Fruit fly (Drosophila melanogaster) Kc167 (cell line): ENCODE measurements around the gene CG9029.

Experiments used
- Myc ChIP-seq: fragments of >200 bp; optimal IDR thresholded peaks from 2 replicates; lab custom pipeline; 2017; ENCODE audit warnings: missing external identifiers
- Sin3A ChIP-seq: fragments of >200 bp; optimal IDR thresholded peaks from 2 replicates; lab custom pipeline; 2018; ENCODE audit warnings: missing external identifiers
- h ChIP-seq: fragments of >200 bp; optimal IDR thresholded peaks from 3 replicates; lab custom pipeline; 2018; ENCODE audit warnings: missing external identifiers
- psq ChIP-seq: fragments of >200 bp; optimal IDR thresholded peaks from 2 replicates; lab custom pipeline; 2017; ENCODE audit warnings: missing external identifiers
- ttk ChIP-seq: sonication (Bioruptor generic); optimal IDR thresholded peaks from 2 replicates; lab custom pipeline; 2017; ENCODE audit warnings: missing external identifiers

DNA sequence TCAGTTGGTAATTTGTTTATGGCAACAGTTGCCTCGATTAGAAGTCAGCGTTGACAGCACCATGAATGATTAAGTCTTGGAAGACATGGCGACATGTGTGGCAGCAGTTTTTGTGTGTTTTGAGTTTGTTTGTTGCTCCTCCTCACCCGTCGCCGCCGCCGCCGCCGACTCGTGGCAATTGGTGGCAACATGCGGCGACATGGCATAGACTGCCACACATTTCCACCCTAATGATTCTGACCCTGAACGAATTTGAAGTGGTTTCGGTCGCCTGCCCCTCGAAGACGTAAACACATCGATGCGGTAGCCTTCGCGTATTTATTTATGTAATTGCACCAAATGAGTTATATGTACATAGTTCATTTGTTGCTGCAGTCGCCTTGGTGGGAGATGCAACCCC lies 17.1 kb downstream of the CG9029 start:
- no peak for TF ChIP-seq psq (lab: Kevin White, UChicago)
- no peak for TF ChIP-seq h (lab: Kevin White, UChicago)
- TF ChIP-seq Myc (lab: Kevin White, UChicago): no peak
- no peak for TF ChIP-seq Sin3A (lab: Kevin White, UChicago)
- TF ChIP-seq ttk (lab: Kevin White, UChicago): no peak
